Worm (Caenorhabditis elegans) whole organism, L1 larva: Measurements from ENCODE around the gene srxa-11.

Experiments used
- C34B4.2 ChIP-seq: sonication (generic microtip); optimal IDR thresholded peaks from 2 replicates; lab custom pipeline; 2017; ENCODE audit warnings: mild to moderate bottlenecking, missing genetic modification characterization, missing compliant biosample characterization
- Y116A8C.19 ChIP-seq: sonication (generic microtip); optimal IDR thresholded peaks from 2 replicates; lab custom pipeline; 2016; ENCODE audit warnings: missing compliant biosample characterization, missing genetic modification characterization, borderline replicate concordance
- aha-1 ChIP-seq: fragments of 150-350 bp; optimal IDR thresholded peaks from 2 replicates; lab custom pipeline; 2014; ENCODE audit warnings: missing biosample characterization, missing genetic modification characterization
- alr-1 ChIP-seq: fragments of 200-800 bp; sonication (Bioruptor generic); optimal IDR thresholded peaks from 2 replicates; lab custom pipeline; 2018; ENCODE audit warnings: borderline replicate concordance, mild to moderate bottlenecking, missing genetic modification characterization, missing compliant biosample characterization
- aly-2 ChIP-seq: fragments of 150-350 bp; optimal IDR thresholded peaks from 2 replicates; lab custom pipeline; 2014; ENCODE audit warnings: missing biosample characterization, missing genetic modification characterization
- ama-1 ChIP-seq: fragments of 150-350 bp; optimal IDR thresholded peaks from 2 replicates; lab custom pipeline; 2014
- blmp-1 ChIP-seq: fragments of 150-350 bp; optimal IDR thresholded peaks from 2 replicates; lab custom pipeline; 2014; ENCODE audit warnings: missing biosample characterization, missing genetic modification characterization
- ceh-63 ChIP-seq: fragments of 200-800 bp; sonication (Bioruptor generic); optimal IDR thresholded peaks from 2 replicates; lab custom pipeline; 2018; ENCODE audit warnings: mild to moderate bottlenecking, missing genetic modification characterization, missing compliant biosample characterization
- ceh-8 ChIP-seq: fragments of 200-800 bp; sonication (Bioruptor generic); optimal IDR thresholded peaks from 2 replicates; lab custom pipeline; 2018; ENCODE audit warnings: mild to moderate bottlenecking, missing genetic modification characterization, moderate library complexity, missing compliant biosample characterization
- ceh-82 ChIP-seq, 3 experiments: fragments of 150-350 bp in 1 of 3; sonication (generic microtip) in 2 of 3; optimal IDR thresholded peaks; 2 replicates each; lab custom pipeline; 2014 to 2017; ENCODE audit warnings: missing biosample characterization in 3 of 3, missing genetic modification characterization in 3 of 3
- ceh-88 ChIP-seq: fragments of 200-800 bp; sonication (Bioruptor generic); IDR thresholded peaks from 2 replicates; pipeline ENCODE4 v1.3.6; 2022; ENCODE audit warnings: missing genetic modification characterization, missing compliant biosample characterization
- ceh-90 ChIP-seq: sonication (generic microtip); optimal IDR thresholded peaks from 2 replicates; lab custom pipeline; 2016; ENCODE audit warnings: missing genetic modification characterization, missing compliant biosample characterization
- ces-1 ChIP-seq: fragments of 150-350 bp; optimal IDR thresholded peaks from 2 replicates; lab custom pipeline; 2014; ENCODE audit warnings: missing biosample characterization, missing genetic modification reagents, missing genetic modification characterization
- efl-3 ChIP-seq: fragments of 200-800 bp; sonication (Bioruptor generic); optimal IDR thresholded peaks from 2 replicates; lab custom pipeline; 2018; ENCODE audit warnings: mild to moderate bottlenecking, missing genetic modification characterization, missing compliant biosample characterization
- egl-13 ChIP-seq: sonication (generic microtip); optimal IDR thresholded peaks from 2 replicates; lab custom pipeline; 2016; ENCODE audit warnings: missing genotype, missing genetic modification reagents, missing genetic modification characterization, missing compliant biosample characterization
- egl-27 ChIP-seq, 2 experiments: fragments of 150-350 bp in 1 of 2; sonication (generic microtip); optimal IDR thresholded peaks; 3 replicates each; lab custom pipeline; 2017 to 2018; ENCODE audit warnings: missing biosample characterization in 2 of 2, missing genetic modification characterization in 2 of 2, missing genetic modification reagents in 2 of 2
- elt-2 ChIP-seq: sonication (generic microtip); optimal IDR thresholded peaks from 2 replicates; lab custom pipeline; 2016; ENCODE audit warnings: missing genetic modification characterization, mild to moderate bottlenecking, inconsistent platforms, missing compliant biosample characterization, missing genetic modification reagents
- elt-3 ChIP-seq, 6 experiments: fragments of 150-350 bp in 1 of 6; sonication (generic microtip); optimal IDR thresholded peaks; 2 replicates each; lab custom pipeline; 2017 to 2018; ENCODE audit warnings: missing biosample characterization in 6 of 6, missing genetic modification characterization in 6 of 6, inconsistent platforms in 1 of 6
- ets-5 ChIP-seq: fragments of 200-800 bp; sonication (Bioruptor generic); IDR thresholded peaks from 2 replicates; pipeline ENCODE4 v1.3.6; 2022; ENCODE audit warnings: missing genetic modification characterization, missing compliant biosample characterization
- fkh-10 ChIP-seq: sonication (generic microtip); optimal IDR thresholded peaks from 2 replicates; lab custom pipeline; 2017; ENCODE audit warnings: missing biosample characterization, missing genetic modification reagents, missing genetic modification characterization
- grh-1 ChIP-seq: fragments of 200-800 bp; sonication (Bioruptor generic); IDR thresholded peaks from 2 replicates; pipeline ENCODE4 v1.3.6; 2022; ENCODE audit warnings: missing genetic modification reagents, missing genetic modification characterization, missing compliant biosample characterization
- hlh-17 ChIP-seq: fragments of 200-800 bp; sonication (Bioruptor generic); optimal IDR thresholded peaks from 2 replicates; lab custom pipeline; 2018; ENCODE audit warnings: missing genetic modification characterization, mild to moderate bottlenecking, missing compliant biosample characterization, moderate library complexity, borderline replicate concordance
- hpl-2 ChIP-seq: fragments of 150-350 bp; optimal IDR thresholded peaks from 2 replicates; lab custom pipeline; 2014; ENCODE audit warnings: missing biosample characterization, missing genetic modification reagents, missing genetic modification characterization
- irx-1 ChIP-seq: sonication (generic microtip); optimal IDR thresholded peaks from 2 replicates; lab custom pipeline; 2016; ENCODE audit warnings: missing genetic modification characterization, missing compliant biosample characterization
- jun-1 ChIP-seq: fragments of 150-350 bp; optimal IDR thresholded peaks from 2 replicates; lab custom pipeline; 2014; ENCODE audit warnings: missing biosample characterization, missing genetic modification reagents, missing genetic modification characterization
- lin-13 ChIP-seq: fragments of 150-350 bp; optimal IDR thresholded peaks from 2 replicates; lab custom pipeline; 2014; ENCODE audit warnings: missing biosample characterization, missing genetic modification reagents, missing genetic modification characterization
- lin-35 ChIP-seq, 2 experiments: fragments of 150-350 bp; optimal IDR thresholded peaks; 2 replicates each; lab custom pipeline; 2014; ENCODE audit warnings: missing biosample characterization in 2 of 2, missing genetic modification characterization in 2 of 2, missing genetic modification reagents in 2 of 2
- lir-3 ChIP-seq: sonication (generic microtip); optimal IDR thresholded peaks from 2 replicates; lab custom pipeline; 2016; ENCODE audit warnings: mild to moderate bottlenecking, missing genetic modification characterization, moderate library complexity, missing compliant biosample characterization; ENCODE audit not compliant: poor library complexity
- lsy-2 ChIP-seq, 2 experiments: fragments of 150-350 bp; optimal IDR thresholded peaks; 2 replicates each; lab custom pipeline; 2014; ENCODE audit warnings: missing biosample characterization in 2 of 2, missing genetic modification characterization in 2 of 2
- mef-2 ChIP-seq: fragments of 150-350 bp; optimal IDR thresholded peaks from 2 replicates; lab custom pipeline; 2014; ENCODE audit warnings: missing biosample characterization, missing genetic modification characterization
- mep-1 ChIP-seq: fragments of 150-350 bp; optimal IDR thresholded peaks from 2 replicates; lab custom pipeline; 2014; ENCODE audit warnings: missing biosample characterization, missing genetic modification characterization
- nhr-19 ChIP-seq: fragments of 200-800 bp; sonication (Bioruptor generic); conservative IDR thresholded peaks from 2 replicates; pipeline ENCODE4 v1.3.6; 2022; ENCODE audit warnings: missing genetic modification characterization, missing compliant biosample characterization
- nhr-20 ChIP-seq: sonication (generic microtip); optimal IDR thresholded peaks from 2 replicates; lab custom pipeline; 2016; ENCODE audit warnings: mild to moderate bottlenecking, missing genetic modification characterization, missing compliant biosample characterization
- nhr-237 ChIP-seq: fragments of 150-350 bp; optimal IDR thresholded peaks from 2 replicates; lab custom pipeline; 2014; ENCODE audit warnings: missing biosample characterization, missing genetic modification characterization
- nhr-76 ChIP-seq: sonication (generic microtip); optimal IDR thresholded peaks from 2 replicates; lab custom pipeline; 2017; ENCODE audit warnings: missing biosample characterization, missing genetic modification characterization
- nhr-84 ChIP-seq: sonication (generic microtip); optimal IDR thresholded peaks from 2 replicates; lab custom pipeline; 2017; ENCODE audit warnings: missing biosample characterization, missing genetic modification characterization
- nhr-85 ChIP-seq: sonication (generic microtip); peaks from one replicate; lab custom pipeline; 2016; ENCODE audit warnings: missing genetic modification characterization, inconsistent platforms, missing compliant biosample characterization
- nhr-90 ChIP-seq: sonication (generic microtip); optimal IDR thresholded peaks from 2 replicates; lab custom pipeline; 2016; ENCODE audit warnings: mild to moderate bottlenecking, missing genetic modification characterization, missing compliant biosample characterization; ENCODE audit not compliant: poor library complexity
- pax-3 ChIP-seq: fragments of 200-800 bp; sonication (Bioruptor generic); optimal IDR thresholded peaks from 2 replicates; lab custom pipeline; 2018; ENCODE audit warnings: mild to moderate bottlenecking, missing genetic modification characterization, moderate library complexity, missing compliant biosample characterization
- pqm-1 ChIP-seq: sonication (generic microtip); optimal IDR thresholded peaks from 3 replicates; lab custom pipeline; 2017; ENCODE audit warnings: missing biosample characterization, missing genetic modification characterization
- rnt-1 ChIP-seq: sonication (generic microtip); optimal IDR thresholded peaks from 2 replicates; lab custom pipeline; 2016; ENCODE audit warnings: mild to moderate bottlenecking, missing genetic modification characterization, moderate library complexity, missing compliant biosample characterization
- skn-1 ChIP-seq: fragments of 150-350 bp; optimal IDR thresholded peaks from 2 replicates; lab custom pipeline; 2014; ENCODE audit warnings: missing biosample characterization, missing genetic modification characterization
- sptf-1 ChIP-seq: fragments of 150-350 bp; optimal IDR thresholded peaks from 2 replicates; lab custom pipeline; 2014; ENCODE audit warnings: missing biosample characterization, missing genetic modification characterization
- swsn-7 ChIP-seq: sonication (generic microtip); optimal IDR thresholded peaks from 2 replicates; lab custom pipeline; 2016; ENCODE audit warnings: missing genetic modification characterization, missing compliant biosample characterization
- tlp-1 ChIP-seq: fragments of 150-350 bp; optimal IDR thresholded peaks from 2 replicates; lab custom pipeline; 2014; ENCODE audit warnings: missing biosample characterization, missing genetic modification characterization
- unc-30 ChIP-seq: sonication (generic microtip); optimal IDR thresholded peaks from 2 replicates; lab custom pipeline; 2017; ENCODE audit warnings: missing biosample characterization, missing genetic modification characterization
- unc-62 ChIP-seq: fragments of 150-350 bp; optimal IDR thresholded peaks from 2 replicates; lab custom pipeline; 2014; ENCODE audit warnings: missing biosample characterization, missing genetic modification reagents, missing genetic modification characterization
- unc-98 ChIP-seq: fragments of 200-800 bp; sonication (Bioruptor generic); IDR thresholded peaks from 2 replicates; pipeline ENCODE4 v1.3.6; 2022; ENCODE audit warnings: missing genetic modification characterization, missing compliant biosample characterization
- vab-15 ChIP-seq: sonication (generic microtip); optimal IDR thresholded peaks from 2 replicates; lab custom pipeline; 2017; ENCODE audit warnings: missing genotype, mild to moderate bottlenecking, missing genetic modification characterization, missing compliant biosample characterization
- xbp-1 ChIP-seq: sonication (generic microtip); optimal IDR thresholded peaks from 2 replicates; lab custom pipeline; 2016; ENCODE audit warnings: missing genetic modification characterization, missing compliant biosample characterization
- zag-1 ChIP-seq: fragments of 150-350 bp; optimal IDR thresholded peaks from 2 replicates; lab custom pipeline; 2014; ENCODE audit warnings: missing biosample characterization, missing genetic modification characterization
- ztf-11 ChIP-seq, 2 experiments: sonication (generic microtip); optimal IDR thresholded peaks; 2 replicates each; lab custom pipeline; 2016 to 2017; ENCODE audit warnings: missing genetic modification characterization in 2 of 2, missing biosample characterization in 1 of 2, missing compliant biosample characterization in 1 of 2
- ztf-4 ChIP-seq: fragments of 150-350 bp; optimal IDR thresholded peaks from 2 replicates; lab custom pipeline; 2014; ENCODE audit warnings: missing biosample characterization, missing genetic modification characterization

srxa-11 gene

ce11 chrV:13961927-13962419, 38.0 kb downstream of the srxa-11 start, which contains the start of the genes algn-13 and R10D12.13:
Gene algn-13 (minus strand): TSS chrV:13961977.
Gene R10D12.13 (plus strand): TSS chrV:13962417.
- TF ChIP-seq hpl-2 (no peak), irx-1 (tag; lab: Kevin White, UChicago) (peak; percentile 8), mep-1 (no peak), lin-13 (peak; percentile 59), rnt-1 (tag; lab: Kevin White, UChicago) (peak; percentile 82), unc-98 (GFP tag; lab: Robert Waterston, UW) (no peak), mef-2 (tag; lab: Kevin White, UChicago) (no peak), lsy-2 (tag; optimal IDR thresholded peaks at IDR 0.05; lab: Kevin White, UChicago) (peak; percentile 59 to 67), egl-13 (no peak), aha-1 (tag; lab: Kevin White, UChicago) (no peak), pqm-1 (tag; lab: Kevin White, UChicago) (no peak), alr-1 (tag; lab: Kevin White, UChicago) (no peak), skn-1 (tag; lab: Kevin White, UChicago) (peak; percentile 59), vab-15 (no peak), zag-1 (tag; lab: Kevin White, UChicago) (no peak), nhr-20 (tag; lab: Kevin White, UChicago) (peak; percentile 60), fkh-10 (no peak), elt-3 (tag; optimal IDR thresholded peaks at IDR 0.05; lab: Kevin White, UChicago) (peak in 1 of 6 experiments; percentile 31), Y116A8C.19 (tag; lab: Kevin White, UChicago) (no peak), ztf-4 (tag; lab: Kevin White, UChicago) (no peak), hlh-17 (GFP tag; lab: Kevin White, UChicago) (no peak), sptf-1 (tag; lab: Kevin White, UChicago) (no peak), efl-3 (GFP tag; lab: Kevin White, UChicago) (no peak), unc-30 (no peak), xbp-1 (tag; lab: Kevin White, UChicago) (peak; percentile 40), ceh-88 (GFP tag; lab: Robert Waterston, UW) (no peak), nhr-237 (tag; lab: Kevin White, UChicago) (no peak), lir-3 (tag; lab: Kevin White, UChicago) (peak; percentile 41), unc-62 (GFP tag; lab: Kevin White, UChicago) (no peak), ceh-90 (tag; lab: Kevin White, UChicago) (no peak), nhr-76 (tag; lab: Kevin White, UChicago) (peak; percentile 34), aly-2 (tag; lab: Kevin White, UChicago) (no peak), swsn-7 (tag; lab: Kevin White, UChicago) (peak; percentile 64), ets-5 (GFP tag; lab: Robert Waterston, UW) (no peak), ceh-82 (tag; optimal IDR thresholded peaks at IDR 0.05; lab: Kevin White, UChicago) (peak; percentile 51 to 54 (median 52)), jun-1 (no peak), elt-2 (tag; lab: Kevin White, UChicago) (peak; percentile 53), grh-1 (GFP tag; lab: Robert Waterston, UW) (0 out of 2 replicates have a peak, but pooled peaks have one; percentile 26), egl-27 (tag; optimal IDR thresholded peaks at IDR 0.05; lab: Kevin White, UChicago) (no peak), pax-3 (tag; lab: Kevin White, UChicago) (no peak), nhr-19 (GFP tag; lab: Robert Waterston, UW) (peak; percentile 52), ama-1 (lab: Kevin White, UChicago) (no peak), C34B4.2 (tag; lab: Kevin White, UChicago) (no peak), ztf-11 (tag; optimal IDR thresholded peaks at IDR 0.05; lab: Kevin White, UChicago) (peak; percentile 27 to 34), nhr-85 (tag; lab: Kevin White, UChicago) (peak; percentile 74), nhr-84 (tag; lab: Kevin White, UChicago) (no peak), tlp-1 (tag; lab: Kevin White, UChicago) (no peak), ceh-8 (GFP tag; lab: Kevin White, UChicago) (no peak), lin-35 (GFP tag; optimal IDR thresholded peaks at IDR 0.05; lab: Kevin White, UChicago) (peak; percentile 60 to 63), ces-1 (GFP tag; lab: Kevin White, UChicago) (no peak), nhr-90 (tag; lab: Kevin White, UChicago) (peak; percentile 65), blmp-1 (tag; lab: Kevin White, UChicago) (peak; percentile 49), ceh-63 (GFP tag; lab: Kevin White, UChicago) (no peak)
